Fruit fly (Drosophila melanogaster): ENCODE data around the gene Hers.
A peak's percentile ranks its signal among the peaks of the same experiment; 100 is the strongest.

Hers gene

DNA sequence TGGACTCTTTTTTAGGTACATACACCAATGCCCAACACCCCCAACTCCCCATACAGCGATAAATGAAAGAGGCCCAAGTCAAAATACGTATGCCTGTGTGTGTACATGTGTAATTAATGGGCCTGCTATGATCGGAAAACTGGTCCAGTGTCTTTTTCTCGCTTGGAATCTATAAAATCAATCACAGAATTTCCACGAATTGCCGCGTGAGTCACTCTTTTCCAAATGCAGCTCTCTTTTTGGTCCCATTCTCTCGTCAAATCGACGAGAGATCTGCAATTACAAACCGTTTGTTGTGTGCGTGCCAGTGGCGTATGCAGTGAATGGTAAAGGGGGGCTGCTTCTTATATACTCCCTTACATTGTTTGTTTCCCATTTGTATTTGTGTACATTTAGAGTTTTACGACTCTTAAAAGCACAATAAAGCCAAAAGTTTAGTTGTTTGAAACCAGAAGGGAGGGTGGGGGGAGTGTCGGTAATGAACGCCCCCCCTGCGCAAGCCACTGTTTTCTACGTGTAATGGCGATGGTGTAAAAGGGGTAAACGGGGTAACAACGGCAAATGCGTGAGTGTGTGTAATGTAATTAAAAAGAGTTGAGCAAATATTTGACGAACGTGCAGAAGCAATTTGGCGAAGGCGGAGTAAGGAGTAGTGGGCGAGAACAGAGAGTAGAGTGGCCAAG is 19.1 kb upstream of the Hers start (continued):
- peak; percentile 84 for TF ChIP-seq CG7987 (GFP tag; optimal IDR thresholded peaks at IDR 0.05)
- no peak for TF ChIP-seq hkb (optimal IDR thresholded peaks at IDR 0.05)
- TF ChIP-seq hkb (GFP tag; IDR thresholded peaks at IDR 0.05), result peak; percentile 96
- TF ChIP-seq sd (tag; optimal IDR thresholded peaks at IDR 0.05), result peak; percentile 83
- TF ChIP-seq CG17829 (tag; optimal IDR thresholded peaks at IDR 0.05), result peak; percentile 95
- peak; percentile 87 for TF ChIP-seq CG6254 (GFP tag; optimal IDR thresholded peaks at IDR 0.05)
- TF ChIP-seq vvl (GFP tag; IDR thresholded peaks at IDR 0.05), result peak; percentile 96
- TF ChIP-seq slou (GFP tag; optimal IDR thresholded peaks at IDR 0.05), result peak; percentile 77
- peak; percentile 95 for TF ChIP-seq CG12659 (GFP tag; optimal IDR thresholded peaks at IDR 0.05)
- peak; percentile 79 for TF ChIP-seq CG6854 (GFP tag; optimal IDR thresholded peaks at IDR 0.05)
- TF ChIP-seq Myb (GFP tag; optimal IDR thresholded peaks at IDR 0.05), result peak; percentile 83
- peak; percentile 85 for TF ChIP-seq CG10267 (tag; optimal IDR thresholded peaks at IDR 0.05)
- TF ChIP-seq CG13424 (tag; optimal IDR thresholded peaks at IDR 0.05), result peak; percentile 95
- TF ChIP-seq sqz (GFP tag; optimal IDR thresholded peaks at IDR 0.05), result peak; percentile 80
- TF ChIP-seq MTF-1 (GFP tag; optimal IDR thresholded peaks at IDR 0.05; ENCODE audit: borderline replicate concordance), result peak; percentile 77
- TF ChIP-seq CG2202 (tag; optimal IDR thresholded peaks at IDR 0.05), result peak; percentile 91
- TF ChIP-seq schlank (tag; optimal IDR thresholded peaks at IDR 0.05), result peak; percentile 73
- no peak for TF ChIP-seq D (optimal IDR thresholded peaks at IDR 0.05)
- TF ChIP-seq D (GFP tag; optimal IDR thresholded peaks at IDR 0.05), result peak; percentile 95
- TF ChIP-seq ham (GFP tag; IDR thresholded peaks at IDR 0.05), result peak; percentile 78
- TF ChIP-seq hbn (GFP tag; IDR thresholded peaks at IDR 0.05; ENCODE audit: partially characterized antibody), result no peak
- peak; percentile 95 for TF ChIP-seq HHEX (GFP tag; optimal IDR thresholded peaks at IDR 0.05)
- peak; percentile 94 for TF ChIP-seq Hsf (GFP tag; optimal IDR thresholded peaks at IDR 0.05)
- peak; percentile 97 for TF ChIP-seq Ptx1 (GFP tag; IDR thresholded peaks at IDR 0.05)
- peak; percentile 87 for TF ChIP-seq pho (GFP tag; optimal IDR thresholded peaks at IDR 0.05)
- no peak for TF ChIP-seq CG14860 (GFP tag; IDR thresholded peaks at IDR 0.05; ENCODE audit: partially characterized antibody)
- peak; percentile 91 for TF ChIP-seq CG32532 (GFP tag; IDR thresholded peaks at IDR 0.05)
- peak; percentile 92 for TF ChIP-seq zen (tag; optimal IDR thresholded peaks at IDR 0.05)
- TF ChIP-seq CG31388 (GFP tag; optimal IDR thresholded peaks at IDR 0.05), result peak; percentile 88
- TF ChIP-seq Poxn (GFP tag; IDR thresholded peaks at IDR 0.05), result peak; percentile 47; the same call in 1 of the 2 replicates
- TF ChIP-seq eve (GFP tag; optimal IDR thresholded peaks at IDR 0.05), result peak in 1 of 2 experiments; percentile 47
- TF ChIP-seq CG4424 (GFP tag; optimal IDR thresholded peaks at IDR 0.05), result peak; percentile 92
- peak; percentile 84 for TF ChIP-seq CG5180 (GFP tag; optimal IDR thresholded peaks at IDR 0.05)
- peak; percentile 90 for TF ChIP-seq fd3F (GFP tag; optimal IDR thresholded peaks at IDR 0.05)
- TF ChIP-seq CG3726 (GFP tag; IDR thresholded peaks at IDR 0.05), result peak; percentile 92
- peak; percentile 83 for TF ChIP-seq cg (GFP tag; optimal IDR thresholded peaks at IDR 0.05)
- peak; percentile 81 for TF ChIP-seq kni (GFP tag; optimal IDR thresholded peaks at IDR 0.05)
- peak; percentile 91 for TF ChIP-seq Fer3 (tag; optimal IDR thresholded peaks at IDR 0.05)
- peak; percentile 93 for TF ChIP-seq CG1602 (GFP tag; optimal IDR thresholded peaks at IDR 0.05)
- TF ChIP-seq salm (tag; optimal IDR thresholded peaks at IDR 0.05), result peak; percentile 81
- TF ChIP-seq CG2875 (GFP tag; optimal IDR thresholded peaks at IDR 0.05), result peak; percentile 91
- peak; percentile 95 for TF ChIP-seq Chrac-16 (GFP tag; optimal IDR thresholded peaks at IDR 0.05)
- TF ChIP-seq CG12391 (tag; optimal IDR thresholded peaks at IDR 0.05), result peak; percentile 94
- peak; percentile 94 for TF ChIP-seq nmo (GFP tag; optimal IDR thresholded peaks at IDR 0.05)
- TF ChIP-seq Drgx (GFP tag; IDR thresholded peaks at IDR 0.05), result peak; percentile 96
- peak in 1 of 3 experiments; percentile 97 for TF ChIP-seq Stat92E (GFP tag; optimal IDR thresholded peaks at IDR 0.05)
- TF ChIP-seq CG31365 (tag; optimal IDR thresholded peaks at IDR 0.05), result peak; percentile 71
- TF ChIP-seq caup (GFP tag; optimal IDR thresholded peaks at IDR 0.05; ENCODE audit: severe bottlenecking), result peak; percentile 91
